Worm (Caenorhabditis elegans): ENCODE results near the gene Y41D4A.6.

Gene Y41D4A.6

DNA sequence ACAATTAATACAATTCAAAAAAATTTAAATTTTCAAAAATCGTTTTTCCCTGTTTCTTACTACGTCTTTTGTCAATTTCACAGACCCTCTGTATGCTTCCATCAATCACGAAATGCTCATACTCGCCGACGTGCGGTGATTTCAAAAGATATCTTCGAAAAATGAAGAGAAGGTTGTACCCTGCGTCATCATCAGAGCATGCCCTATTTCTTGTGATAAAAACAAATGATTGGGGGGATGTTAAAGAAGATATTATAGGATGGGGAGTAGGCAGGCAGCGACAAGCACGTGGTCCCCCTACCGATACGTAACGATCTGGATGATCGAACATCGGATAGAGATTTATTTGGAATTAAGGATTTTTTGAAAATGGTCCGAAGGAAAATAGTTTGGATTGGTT, 13.3 kb upstream of the Y41D4A.6 start:
- TF ChIP-seq set-16 (GFP tag; IDR thresholded peaks at IDR 0.05) (no peak), hlh-30 (tag; optimal IDR thresholded peaks at IDR 0.05; ENCODE audit: insufficient read depth) (peak; percentile 21), Y105C5A.15 (GFP tag; IDR thresholded peaks at IDR 0.05) (no peak), nhr-11 (tag; optimal IDR thresholded peaks at IDR 0.05) (peak; percentile 59), unc-62 (GFP tag; optimal IDR thresholded peaks at IDR 0.05 in 1 of 2) (peak in 1 of 2 experiments; percentile 97), unc-62 (tag; optimal IDR thresholded peaks at IDR 0.05) (no peak)

ce11 chrIV:1753481-1753880, 8.2 kb upstream of the Y41D4A.6 start, which contains the start of gene Y41D4A.3:
Gene Y41D4A.3, plus strand, starts transcription at chrIV:1753781.
- TF ChIP-seq daf-8 (GFP tag; IDR thresholded peaks at IDR 0.05) = no peak
- TF ChIP-seq aha-1 (tag) = peak; percentile 11

- TF ChIP-seq nhr-42 (GFP tag; IDR thresholded peaks at IDR 0.05) (no peak), ZK546.5 (tag; optimal IDR thresholded peaks at IDR 0.05) (no peak), set-16 (GFP tag; IDR thresholded peaks at IDR 0.05) (peak; percentile 66), cey-2 (tag; optimal IDR thresholded peaks at IDR 0.05; ENCODE audit: borderline replicate concordance, insufficient read depth) (no peak)
These were observed 7.2 kb upstream of the Y41D4A.6 start for ce11 chrIV:1752480-1752879.

DNA sequence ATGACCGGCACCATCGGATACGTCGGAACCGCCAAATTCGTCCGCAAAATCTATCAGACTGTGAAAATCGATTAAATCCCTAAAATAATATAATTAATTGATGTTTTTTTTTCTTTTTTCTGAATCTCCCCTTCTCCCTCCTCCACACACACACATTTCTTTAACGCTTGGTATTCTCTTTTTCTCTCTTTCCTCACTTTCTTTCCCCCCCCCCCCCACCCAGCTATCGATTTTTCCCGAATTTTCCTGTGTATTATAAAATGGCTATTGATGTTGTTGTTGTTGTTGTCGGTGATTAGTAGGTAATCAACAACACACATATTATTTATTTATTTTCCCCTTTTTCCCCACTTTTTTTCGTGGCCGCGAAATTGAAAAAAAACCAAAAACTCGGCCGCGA, 5.9 kb upstream of the Y41D4A.6 start:
- TF ChIP-seq lin-29 (GFP tag; IDR thresholded peaks at IDR 0.05) = no peak
- TF ChIP-seq dmd-6 (GFP tag; IDR thresholded peaks at IDR 0.05) = 0 out of 2 replicates have a peak, but pooled peaks have one; percentile 7
- TF ChIP-seq daf-16 (GFP tag; optimal IDR thresholded peaks at IDR 0.05) = peak in 1 of 2 experiments; percentile 40
- TF ChIP-seq daf-16 (tag; optimal IDR thresholded peaks at IDR 0.05) = no peak
- TF ChIP-seq hlh-11 (tag; optimal IDR thresholded peaks at IDR 0.05) = peak; percentile 19

DNA sequence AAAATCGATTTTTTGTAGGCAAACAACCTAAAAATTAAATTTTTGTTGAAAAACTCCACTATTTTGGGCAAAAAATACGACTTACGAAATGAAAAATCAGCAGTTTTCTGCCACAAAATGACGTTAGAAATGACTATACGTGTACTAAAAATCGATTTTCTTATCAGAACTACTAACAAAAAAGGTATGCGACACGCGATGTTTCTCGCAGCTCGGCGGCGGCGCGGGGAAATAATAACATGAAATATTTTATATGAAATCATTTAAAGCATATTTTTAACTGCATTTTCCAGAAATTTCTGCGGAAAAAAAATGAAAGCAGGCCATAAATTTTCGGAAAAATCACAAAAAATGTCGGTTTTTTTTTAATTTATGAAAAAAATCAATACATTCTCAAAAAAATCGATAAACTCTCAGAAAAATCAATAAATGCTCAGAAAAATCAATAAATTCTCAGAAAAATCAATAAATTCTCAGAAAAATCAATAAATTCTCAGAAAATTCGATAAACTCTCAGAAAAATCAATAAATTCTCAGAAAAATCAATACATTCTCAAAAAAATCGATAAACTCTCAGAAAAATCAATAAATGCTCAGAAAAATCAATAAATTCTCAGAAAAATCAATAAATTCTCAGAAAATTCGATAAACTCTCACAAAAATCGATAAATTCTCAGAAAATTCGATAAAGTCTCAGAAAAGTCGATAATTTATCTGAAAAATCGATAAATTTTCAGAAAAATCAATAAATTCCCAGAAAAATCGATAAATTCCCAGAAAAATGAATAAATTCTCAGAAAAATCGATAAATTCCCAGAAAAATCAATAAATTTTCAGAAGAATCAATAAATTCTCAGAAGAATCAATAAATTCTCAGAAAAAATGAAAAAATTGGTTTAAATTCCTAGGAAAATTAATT, 4.9 kb downstream of the Y41D4A.6 start, which contains the start of gene ptpn-22:
Gene ptpn-22 (minus strand): TSS at position 158 of the 919 bp plus-strand sequence.
- no peak for TF ChIP-seq mes-2 (tag; optimal IDR thresholded peaks at IDR 0.05; ENCODE audit: poor library complexity, severe bottlenecking)
- peak; percentile 90 for TF ChIP-seq ceh-28 (tag; optimal IDR thresholded peaks at IDR 0.05)
- TF ChIP-seq mep-1 (tag; optimal IDR thresholded peaks at IDR 0.05) = no peak
- TF ChIP-seq daf-16 (GFP tag; optimal IDR thresholded peaks at IDR 0.05) = no peak
- TF ChIP-seq daf-16 (tag; optimal IDR thresholded peaks at IDR 0.05) = peak; percentile 18
- peak; percentile 25 for TF ChIP-seq hlh-11 (tag; optimal IDR thresholded peaks at IDR 0.05)
- TF ChIP-seq nhr-28 (tag; optimal IDR thresholded peaks at IDR 0.05) = peak; percentile 9
- no peak for TF ChIP-seq duxl-1 (tag; optimal IDR thresholded peaks at IDR 0.05; ENCODE audit: poor library complexity)
- peak; percentile 35 for TF ChIP-seq aha-1 (tag)

- TF ChIP-seq F49E8.2 (tag; optimal IDR thresholded peaks at IDR 0.05; ENCODE audit: borderline replicate concordance) (no peak), nhr-25 (tag; optimal IDR thresholded peaks at IDR 0.05; ENCODE audit: borderline replicate concordance, insufficient read depth) (no peak), hlh-11 (tag; optimal IDR thresholded peaks at IDR 0.05) (peak; percentile 61), php-3 (GFP tag; IDR thresholded peaks at IDR 0.05) (no peak), lin-13 (GFP tag; optimal IDR thresholded peaks at IDR 0.05) (no peak), madf-9 (GFP tag; conservative IDR thresholded peaks at IDR 0.05) (peak; percentile 47; the same call in 1 of the 2 replicates), cey-2 (tag; optimal IDR thresholded peaks at IDR 0.05; ENCODE audit: borderline replicate concordance, insufficient read depth) (no peak), lin-1 (GFP tag; IDR thresholded peaks at IDR 0.05) (no peak), madf-5 (GFP tag; IDR thresholded peaks at IDR 0.05) (no peak), nhr-41 (GFP tag; IDR thresholded peaks at IDR 0.05) (no peak), dpl-1 (GFP tag; optimal IDR thresholded peaks at IDR 0.05) (peak; percentile 3), mdt-29 (GFP tag; IDR thresholded peaks at IDR 0.05) (no peak), nhr-42 (GFP tag; IDR thresholded peaks at IDR 0.05) (no peak), ceh-20 (GFP tag; IDR thresholded peaks at IDR 0.05) (no peak), T26A8.4 (GFP tag; IDR thresholded peaks at IDR 0.05) (no peak), lin-39 (tag; optimal IDR thresholded peaks at IDR 0.05) (no peak), aly-2 (tag; optimal IDR thresholded peaks at IDR 0.05) (no peak), unc-62 (GFP tag; optimal IDR thresholded peaks at IDR 0.05 in 1 of 2) (peak in 1 of 2 experiments; percentile 77), unc-62 (tag; optimal IDR thresholded peaks at IDR 0.05) (no peak), nhr-11 (tag; optimal IDR thresholded peaks at IDR 0.05) (no peak), fos-1 (tag; optimal IDR thresholded peaks at IDR 0.05) (no peak), ama-1 (optimal IDR thresholded peaks at IDR 0.05) (no peak)
These were observed 5.8 kb downstream of the Y41D4A.6 start for ce11 chrIV:1739366-1740104.
